Fruit fly (Drosophila melanogaster) whole organism, embryonic: ENCODE data around the gene CCT7.

ENCODE experiments used
- Adf1 ChIP-seq: fragments of 200-800 bp; sonication (Bioruptor generic); IDR thresholded peaks from 2 replicates; pipeline ENCODE4 v1.3.6; 2022; ENCODE audit warnings: missing biosample characterization, missing genetic modification characterization
- Asciz ChIP-seq: fragments of 200-800 bp; sonication (Bioruptor generic); optimal IDR thresholded peaks from 2 replicates; lab custom pipeline; 2017; ENCODE audit warnings: missing biosample characterization, mild to moderate bottlenecking, missing genetic modification characterization, missing genetic modification reagents
- Atf6 ChIP-seq: fragments of 200-800 bp; sonication (Bioruptor generic); IDR thresholded peaks from 2 replicates; pipeline ENCODE4 v1.3.6; 2022; ENCODE audit warnings: missing biosample characterization, missing genetic modification characterization
- CG10209 ChIP-seq: fragments of 200-800 bp; sonication (Bioruptor generic); optimal IDR thresholded peaks from 3 replicates; lab custom pipeline; 2017; ENCODE audit warnings: missing biosample characterization, mild to moderate bottlenecking, missing genetic modification characterization, missing genetic modification reagents
- CG1024 ChIP-seq: fragments of 200-800 bp; sonication (Bioruptor generic); IDR thresholded peaks from 2 replicates; pipeline ENCODE4 v1.3.6; 2022; ENCODE audit warnings: missing biosample characterization, missing genetic modification characterization
- CG10979 ChIP-seq: fragments of 200-800 bp; sonication (Bioruptor generic); optimal IDR thresholded peaks from 2 replicates; lab custom pipeline; 2018; ENCODE audit warnings: missing biosample characterization, mild to moderate bottlenecking, missing genetic modification characterization, moderate library complexity
- CG11093 ChIP-seq: fragments of 200-800 bp; sonication (Bioruptor generic); IDR thresholded peaks from 3 replicates; pipeline ENCODE4 v1.3.6; 2022; ENCODE audit warnings: missing biosample characterization, missing genetic modification characterization
- CG12155 ChIP-seq: fragments of 200-800 bp; sonication (Bioruptor generic); optimal IDR thresholded peaks from 3 replicates; lab custom pipeline; 2016; ENCODE audit warnings: missing biosample characterization, missing genetic modification characterization
- CG17359 ChIP-seq: fragments of 200-800 bp; sonication (Bioruptor generic); optimal IDR thresholded peaks from 3 replicates; lab custom pipeline; 2018; ENCODE audit warnings: missing biosample characterization, mild to moderate bottlenecking, missing genetic modification characterization, moderate library complexity
- CG2120 ChIP-seq: fragments of 200-800 bp; sonication (Bioruptor generic); optimal IDR thresholded peaks from 3 replicates; lab custom pipeline; 2016; ENCODE audit warnings: missing biosample characterization, missing genetic modification characterization
- CG2202 ChIP-seq: fragments of 200-800 bp; sonication (Bioruptor generic); optimal IDR thresholded peaks from 2 replicates; lab custom pipeline; 2018; ENCODE audit warnings: missing biosample characterization, mild to moderate bottlenecking, missing genetic modification characterization
- CG2889 ChIP-seq: fragments of 200-800 bp; sonication (Bioruptor generic); IDR thresholded peaks from 3 replicates; pipeline ENCODE4 v1.3.6; 2022; ENCODE audit warnings: missing biosample characterization, missing genetic modification characterization
- CG30431 ChIP-seq: fragments of 200-800 bp; sonication (Bioruptor generic); optimal IDR thresholded peaks from 2 replicates; lab custom pipeline; 2017; ENCODE audit warnings: missing biosample characterization, missing genetic modification characterization
- CG3407 ChIP-seq: fragments of 200-800 bp; sonication (Bioruptor generic); optimal IDR thresholded peaks from 2 replicates; lab custom pipeline; 2018; ENCODE audit warnings: missing biosample characterization, mild to moderate bottlenecking, missing genetic modification characterization
- CG4404 ChIP-seq: fragments of 200-800 bp; sonication (Bioruptor generic); IDR thresholded peaks from 2 replicates; pipeline ENCODE4 v1.3.6; 2022; ENCODE audit warnings: missing biosample characterization, missing genetic modification characterization
- CG5180 ChIP-seq: fragments of 200-800 bp; sonication (Bioruptor generic); optimal IDR thresholded peaks from 3 replicates; lab custom pipeline; 2017; ENCODE audit warnings: missing biosample characterization, missing genetic modification characterization, mild to moderate bottlenecking, moderate library complexity, missing genetic modification reagents
- CG5953 ChIP-seq: fragments of 200-800 bp; sonication (Bioruptor generic); IDR thresholded peaks from 2 replicates; pipeline ENCODE4 v1.3.6; 2022; ENCODE audit warnings: missing biosample characterization, missing genetic modification characterization
- CG6175 ChIP-seq: fragments of 200-800 bp; sonication (Bioruptor generic); IDR thresholded peaks from 3 replicates; pipeline ENCODE4 v1.3.6; 2022; ENCODE audit warnings: missing biosample characterization, missing genetic modification characterization
- CG7271 ChIP-seq: fragments of 200-800 bp; sonication (Bioruptor generic); optimal IDR thresholded peaks from 2 replicates; lab custom pipeline; 2018; ENCODE audit warnings: missing biosample characterization, mild to moderate bottlenecking, missing genetic modification characterization, moderate library complexity
- CG8388 ChIP-seq: fragments of 200-800 bp; sonication (Bioruptor generic); optimal IDR thresholded peaks from 2 replicates; lab custom pipeline; 2019; ENCODE audit warnings: missing biosample characterization, mild to moderate bottlenecking, missing genetic modification characterization, moderate library complexity
- CG9215 ChIP-seq: fragments of 200-800 bp; sonication (Bioruptor generic); IDR thresholded peaks from 2 replicates; pipeline ENCODE4 v1.3.6; 2022; ENCODE audit warnings: missing biosample characterization, missing genetic modification characterization
- CG9817 ChIP-seq: fragments of 200-800 bp; sonication (Bioruptor generic); optimal IDR thresholded peaks from 2 replicates; lab custom pipeline; 2018; ENCODE audit warnings: missing biosample characterization, mild to moderate bottlenecking, missing genetic modification characterization, moderate library complexity
- Dbx ChIP-seq: fragments of 200-800 bp; sonication (Bioruptor generic); IDR thresholded peaks from 3 replicates; pipeline ENCODE4 v1.3.6; 2022; ENCODE audit warnings: missing biosample characterization, missing genetic modification characterization
- E2f2 ChIP-seq: fragments of 200-800 bp; sonication (Bioruptor generic); IDR thresholded peaks from 2 replicates; pipeline ENCODE4 v1.3.6; 2022; ENCODE audit warnings: missing biosample characterization, missing genetic modification characterization
- Fer2 ChIP-seq: fragments of 200-800 bp; sonication (Bioruptor generic); optimal IDR thresholded peaks from 2 replicates; lab custom pipeline; 2018; ENCODE audit warnings: missing biosample characterization, mild to moderate bottlenecking, missing genetic modification characterization, moderate library complexity
- H2.0 ChIP-seq: fragments of 200-800 bp; sonication (Bioruptor generic); IDR thresholded peaks from 2 replicates; pipeline ENCODE4 v1.3.6; 2022; ENCODE audit warnings: missing biosample characterization, missing genetic modification characterization
- HHEX ChIP-seq: fragments of 200-800 bp; sonication (Bioruptor generic); optimal IDR thresholded peaks from 3 replicates; lab custom pipeline; 2017; ENCODE audit warnings: missing biosample characterization, mild to moderate bottlenecking, missing genetic modification characterization, missing genetic modification reagents
- Hr51 ChIP-seq, 2 experiments: fragments of 200-800 bp; sonication (Bioruptor generic); optimal IDR thresholded peaks; 2 replicates in 1 of 2; 3 replicates in 1 of 2; lab custom pipeline; 2016 to 2018; ENCODE audit warnings: missing biosample characterization in 2 of 2, missing genetic modification characterization in 2 of 2, mild to moderate bottlenecking in 1 of 2, moderate library complexity in 1 of 2
- MBD-R2 ChIP-seq: fragments of 200-800 bp; sonication (Bioruptor generic); IDR thresholded peaks from 2 replicates; pipeline ENCODE4 v1.3.6; 2022; ENCODE audit warnings: missing biosample characterization, missing genetic modification characterization
- MTF-1 ChIP-seq: fragments of 200-800 bp; sonication (Bioruptor generic); optimal IDR thresholded peaks from 2 replicates; lab custom pipeline; 2018; ENCODE audit warnings: missing biosample characterization, mild to moderate bottlenecking, missing genetic modification characterization, borderline replicate concordance
- Nf-YC ChIP-seq: fragments of 200-800 bp; optimal IDR thresholded peaks from 3 replicates; lab custom pipeline; 2019; ENCODE audit warnings: missing biosample characterization, mild to moderate bottlenecking, missing genetic modification characterization, moderate library complexity
- Optix ChIP-seq: fragments of 200-800 bp; sonication (Bioruptor generic); IDR thresholded peaks from 3 replicates; pipeline ENCODE4 v1.3.6; 2022; ENCODE audit warnings: missing biosample characterization, missing genetic modification characterization
- Sox100B ChIP-seq: fragments of 200-800 bp; sonication (Bioruptor generic); optimal IDR thresholded peaks from 3 replicates; lab custom pipeline; 2018; ENCODE audit warnings: missing biosample characterization, mild to moderate bottlenecking, missing genetic modification characterization
- Trl ChIP-seq, 3 experiments: fragments of >200 bp in 2 of 3; fragments of 200-800 bp in 1 of 3; sonication (Bioruptor generic) in 1 of 3; optimal IDR thresholded peaks; 2 replicates in 1 of 3; 3 replicates in 2 of 3; lab custom pipeline; 2016 to 2017; ENCODE audit warnings: missing biosample characterization in 1 of 3, missing genetic modification characterization in 1 of 3
- Vsx1 ChIP-seq: fragments of 200-800 bp; sonication (Bioruptor generic); optimal IDR thresholded peaks from 2 replicates; lab custom pipeline; 2017; ENCODE audit warnings: missing biosample characterization, mild to moderate bottlenecking, missing genetic modification characterization, missing genetic modification reagents
- Xbp1 ChIP-seq: fragments of 200-800 bp; sonication (Bioruptor generic); optimal IDR thresholded peaks from 3 replicates; lab custom pipeline; 2016; ENCODE audit warnings: missing biosample characterization, mild to moderate bottlenecking, missing genetic modification characterization
- danr ChIP-seq: fragments of 200-800 bp; sonication (Bioruptor generic); IDR thresholded peaks from 2 replicates; pipeline ENCODE4 v1.3.6; 2022; ENCODE audit warnings: missing biosample characterization, missing genetic modification characterization
- ftz-f1 ChIP-seq: fragments of 200-800 bp; sonication (Bioruptor generic); optimal IDR thresholded peaks from 2 replicates; lab custom pipeline; 2016; ENCODE audit warnings: missing biosample characterization, missing genetic modification characterization
- gce ChIP-seq: fragments of 200-800 bp; sonication (Bioruptor generic); IDR thresholded peaks from 3 replicates; pipeline ENCODE4 v1.3.6; 2022; ENCODE audit warnings: missing biosample characterization, missing genetic modification characterization
- gcm ChIP-seq: fragments of 200-800 bp; sonication (Bioruptor generic); optimal IDR thresholded peaks from 2 replicates; lab custom pipeline; 2019; ENCODE audit warnings: missing biosample characterization, mild to moderate bottlenecking, missing genetic modification characterization, moderate library complexity
- hth ChIP-seq: fragments of >200 bp; optimal IDR thresholded peaks from 2 replicates; lab custom pipeline; 2017; ENCODE audit warnings: inconsistent platforms
- ken ChIP-seq: fragments of 200-800 bp; sonication (Bioruptor generic); IDR thresholded peaks from 3 replicates; pipeline ENCODE4 v1.3.6; 2022; ENCODE audit warnings: missing biosample characterization, missing genetic modification characterization
- lab ChIP-seq: fragments of 200-800 bp; sonication (Bioruptor generic); optimal IDR thresholded peaks from 3 replicates; lab custom pipeline; 2017; ENCODE audit warnings: missing biosample characterization, missing genetic modification characterization, mild to moderate bottlenecking, moderate library complexity, missing genetic modification reagents
- pfk ChIP-seq: fragments of 200-800 bp; sonication (Bioruptor generic); optimal IDR thresholded peaks from 2 replicates; lab custom pipeline; 2018; ENCODE audit warnings: missing biosample characterization, mild to moderate bottlenecking, missing genetic modification characterization, moderate library complexity
- row ChIP-seq: fragments of 200-800 bp; sonication (Bioruptor generic); IDR thresholded peaks from 3 replicates; pipeline ENCODE4 v1.3.6; 2022; ENCODE audit warnings: missing biosample characterization, missing genetic modification characterization
- seq ChIP-seq: fragments of 200-800 bp; sonication (Bioruptor generic); IDR thresholded peaks from 2 replicates; pipeline ENCODE4 v1.3.6; 2022; ENCODE audit warnings: missing biosample characterization, missing genetic modification characterization
- unc-4 ChIP-seq: fragments of 200-800 bp; sonication (Bioruptor generic); IDR thresholded peaks from 2 replicates; pipeline ENCODE4 v1.3.6; 2022; ENCODE audit warnings: missing biosample characterization, missing genetic modification characterization; ENCODE audit not compliant: partially characterized antibody
- vvl ChIP-seq: fragments of 200-800 bp; sonication (Bioruptor generic); IDR thresholded peaks from 2 replicates; pipeline ENCODE4 v1.3.6; 2022; ENCODE audit warnings: missing biosample characterization, missing genetic modification characterization

CCT7 gene

dm6 chr3R:8788722-8789400, 12.5 kb upstream of the CCT7 start (continued):
- TF ChIP-seq CG5180: peak; percentile 30
- peak; percentile 52 for TF ChIP-seq row (GFP tag; lab: Robert Waterston, UW)
- peak; percentile 54 for TF ChIP-seq Sox100B (GFP tag; lab: Kevin White, UChicago)
- TF ChIP-seq CG9215 (GFP tag; lab: Robert Waterston, UW): no peak
- peak; percentile 15; the same call in 1 of the 3 replicates for TF ChIP-seq CG2889 (GFP tag; lab: Robert Waterston, UW)
- peak; percentile 8 for TF ChIP-seq gcm (GFP tag; lab: Kevin White, UChicago)
- no peak for TF ChIP-seq Trl (optimal IDR thresholded peaks at IDR 0.05; lab: Kevin White, UChicago)
- no peak for TF ChIP-seq Trl (GFP tag; optimal IDR thresholded peaks at IDR 0.05; lab: Kevin White, UChicago)
- peak; percentile 11 for TF ChIP-seq CG3407 (GFP tag; lab: Kevin White, UChicago)
- TF ChIP-seq HHEX (GFP tag; lab: Kevin White, UChicago): peak; percentile 1
- TF ChIP-seq CG6175 (GFP tag; lab: Robert Waterston, UW): no peak
- peak; percentile 78 for TF ChIP-seq danr (GFP tag; lab: Robert Waterston, UW)
- 0 out of 2 replicates have a peak, but pooled peaks have one; percentile 20 for TF ChIP-seq E2f2 (GFP tag; lab: Robert Waterston, UW)
- no peak for TF ChIP-seq Fer2 (tag; lab: Kevin White, UChicago)
- peak; percentile 53 for TF ChIP-seq CG10979
- no peak for TF ChIP-seq CG30431 (GFP tag; lab: Kevin White, UChicago)
- TF ChIP-seq Adf1: no peak
- peak; percentile 86 for TF ChIP-seq vvl (GFP tag; lab: Robert Waterston, UW)
- no peak for TF ChIP-seq hth
- no peak for TF ChIP-seq CG12155 (GFP tag; lab: Kevin White, UChicago)
- TF ChIP-seq CG2202 (tag; lab: Kevin White, UChicago): no peak
- TF ChIP-seq Asciz (GFP tag; lab: Kevin White, UChicago): peak; percentile 40
- peak; percentile 37 for TF ChIP-seq CG8388 (GFP tag; lab: Kevin White, UChicago)
- TF ChIP-seq ken (GFP tag; lab: Robert Waterston, UW): peak; percentile 54; the same call in 2 of the 3 replicates
- no peak for TF ChIP-seq CG7271 (tag; lab: Kevin White, UChicago)
- TF ChIP-seq CG5953 (GFP tag; lab: Robert Waterston, UW): peak; percentile 70
- TF ChIP-seq unc-4 (GFP tag; lab: Robert Waterston, UW): no peak
- peak; percentile 62; the same call in 1 of the 3 replicates for TF ChIP-seq CG11093 (GFP tag; lab: Robert Waterston, UW)
- peak; percentile 72 for TF ChIP-seq H2.0 (GFP tag; lab: Robert Waterston, UW)
- peak; percentile 70; the same call in 1 of the 3 replicates for TF ChIP-seq gce (GFP tag; lab: Robert Waterston, UW)
- peak; percentile 40 for TF ChIP-seq lab (GFP tag; lab: Kevin White, UChicago)
- TF ChIP-seq Atf6: no peak
- no peak for TF ChIP-seq MBD-R2
- 0 out of 2 replicates have a peak, but pooled peaks have one; percentile 10 for TF ChIP-seq CG4404 (GFP tag; lab: Robert Waterston, UW)
- TF ChIP-seq seq: peak; percentile 44
- no peak for TF ChIP-seq Nf-YC (tag; lab: Kevin White, UChicago)
- TF ChIP-seq Dbx: no peak
- TF ChIP-seq Hr51 (GFP tag; optimal IDR thresholded peaks at IDR 0.05; lab: Kevin White, UChicago): peak in 1 of 2 experiments; percentile 74
- TF ChIP-seq Xbp1 (GFP tag; lab: Kevin White, UChicago): peak; percentile 61
- no peak for TF ChIP-seq CG9817 (tag; lab: Kevin White, UChicago)
- peak; percentile 17 for TF ChIP-seq Vsx1
- TF ChIP-seq CG1024: peak; percentile 30; the same call in 1 of the 2 replicates
- TF ChIP-seq Optix: peak; percentile 59; the same call in 1 of the 3 replicates
- TF ChIP-seq pfk (GFP tag; lab: Kevin White, UChicago): no peak
- no peak for TF ChIP-seq ftz-f1
- no peak for TF ChIP-seq CG2120 (GFP tag; lab: Kevin White, UChicago)
- TF ChIP-seq CG10209 (GFP tag; lab: Kevin White, UChicago): peak; percentile 14
- peak; percentile 70 for TF ChIP-seq CG17359 (tag; lab: Kevin White, UChicago)
- TF ChIP-seq MTF-1 (GFP tag; lab: Kevin White, UChicago): no peak
